Worm (Caenorhabditis elegans) whole organism, L2 larva: Measurements from ENCODE around the gene egli-1.

Experiments used
- blmp-1 ChIP-seq: sonication (generic microtip); optimal IDR thresholded peaks from 2 replicates; lab custom pipeline; 2017; ENCODE audit warnings: missing genetic modification characterization, mild to moderate bottlenecking, missing compliant biosample characterization, antibody characterized with exemption, moderate library complexity; ENCODE audit not compliant: insufficient read depth
- mab-5 ChIP-seq: fragments of 150-350 bp; optimal IDR thresholded peaks from 2 replicates; lab custom pipeline; 2014; ENCODE audit warnings: missing biosample characterization, missing genetic modification characterization
- nhr-12 ChIP-seq: fragments of 150-350 bp; optimal IDR thresholded peaks from 2 replicates; lab custom pipeline; 2014; ENCODE audit warnings: missing biosample characterization, missing genetic modification characterization
- nhr-237 ChIP-seq: fragments of 150-350 bp; optimal IDR thresholded peaks from 2 replicates; lab custom pipeline; 2014; ENCODE audit warnings: missing biosample characterization, missing genetic modification characterization
- sem-4 ChIP-seq: fragments of 150-350 bp; optimal IDR thresholded peaks from 2 replicates; lab custom pipeline; 2014; ENCODE audit warnings: missing biosample characterization, missing genetic modification reagents, missing genetic modification characterization

ce11 chrII:9331343-9331742 lies 7.6 kb downstream of the egli-1 start, which contains the start of gene eif-3.F:
- TF ChIP-seq mab-5 = no peak
- TF ChIP-seq blmp-1 (tag; lab: Kevin White, UChicago) = no peak
- no peak for TF ChIP-seq nhr-237
- TF ChIP-seq nhr-12 (tag; lab: Kevin White, UChicago) = no peak
- TF ChIP-seq sem-4 (tag; lab: Kevin White, UChicago) = no peak
